Worm (Caenorhabditis elegans): ENCODE data around the gene nlp-19.

DNA sequence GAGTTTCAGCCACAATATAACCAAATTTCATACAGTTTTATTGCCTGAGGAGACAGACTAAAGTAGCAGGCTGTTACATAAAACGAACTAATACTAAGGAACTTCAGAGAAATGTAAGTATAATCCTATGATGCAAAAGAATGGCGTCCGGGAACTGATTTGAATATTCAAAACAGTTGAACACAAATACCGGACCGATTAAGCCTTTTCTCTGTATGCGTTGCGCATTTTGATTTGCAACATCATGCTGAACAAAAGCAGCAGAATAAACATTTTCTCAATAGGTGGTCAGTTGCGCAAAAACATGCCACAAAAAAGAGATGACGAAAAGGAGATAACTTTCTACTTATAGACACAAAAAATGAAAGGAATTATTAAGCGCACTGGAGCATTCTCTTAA lies 34.5 kb upstream of the nlp-19 start:
- TF ChIP-seq elt-3 (tag; optimal IDR thresholded peaks at IDR 0.05) (no peak), snpc-4 (tag; optimal IDR thresholded peaks at IDR 0.05) (no peak), ztf-11 (tag; optimal IDR thresholded peaks at IDR 0.05) (no peak), tbx-8 (GFP tag; optimal IDR thresholded peaks at IDR 0.05) (no peak), pha-4 (tag; optimal IDR thresholded peaks at IDR 0.05) (no peak), nhr-12 (tag; optimal IDR thresholded peaks at IDR 0.05) (no peak), ces-1 (GFP tag; optimal IDR thresholded peaks at IDR 0.05) (no peak), unc-62 (GFP tag; optimal IDR thresholded peaks at IDR 0.05) (no peak), unc-39 (tag; optimal IDR thresholded peaks at IDR 0.05) (no peak), drap-1 (GFP tag; optimal IDR thresholded peaks at IDR 0.05) (no peak), sem-2 (GFP tag; optimal IDR thresholded peaks at IDR 0.05) (no peak)

Measured in whole organism, mixed stage, embryonic.